Fruit fly (Drosophila melanogaster): ENCODE measurements around the gene Aplip1.

dm6 chr3L:1166945-1167913 lies 28.9 kb upstream of the Aplip1 start:
- TF ChIP-seq CG31388 (GFP tag; optimal IDR thresholded peaks at IDR 0.05) (no peak), Deaf1 (tag; optimal IDR thresholded peaks at IDR 0.05) (no peak), Rx (GFP tag; IDR thresholded peaks at IDR 0.05) (no peak), fu2 (GFP tag; optimal IDR thresholded peaks at IDR 0.05) (no peak), CG7372 (GFP tag; IDR thresholded peaks at IDR 0.05) (no peak), prd (optimal IDR thresholded peaks at IDR 0.05) (no peak), prd (GFP tag; IDR thresholded peaks at IDR 0.05) (peak; percentile 87), croc (GFP tag; conservative IDR thresholded peaks at IDR 0.05) (peak; percentile 65), CG2199 (GFP tag; IDR thresholded peaks at IDR 0.05) (peak; percentile 14; the same call in 1 of the 3 replicates), CG10431 (GFP tag; optimal IDR thresholded peaks at IDR 0.05) (no peak), tgo (GFP tag; IDR thresholded peaks at IDR 0.05) (no peak; the same call in 2 of the 3 replicates)

Measured in whole organism, embryonic.